Comparison of ENCODE assay signal across 1 fruit fly cellular context in the genomic region with DNA sequence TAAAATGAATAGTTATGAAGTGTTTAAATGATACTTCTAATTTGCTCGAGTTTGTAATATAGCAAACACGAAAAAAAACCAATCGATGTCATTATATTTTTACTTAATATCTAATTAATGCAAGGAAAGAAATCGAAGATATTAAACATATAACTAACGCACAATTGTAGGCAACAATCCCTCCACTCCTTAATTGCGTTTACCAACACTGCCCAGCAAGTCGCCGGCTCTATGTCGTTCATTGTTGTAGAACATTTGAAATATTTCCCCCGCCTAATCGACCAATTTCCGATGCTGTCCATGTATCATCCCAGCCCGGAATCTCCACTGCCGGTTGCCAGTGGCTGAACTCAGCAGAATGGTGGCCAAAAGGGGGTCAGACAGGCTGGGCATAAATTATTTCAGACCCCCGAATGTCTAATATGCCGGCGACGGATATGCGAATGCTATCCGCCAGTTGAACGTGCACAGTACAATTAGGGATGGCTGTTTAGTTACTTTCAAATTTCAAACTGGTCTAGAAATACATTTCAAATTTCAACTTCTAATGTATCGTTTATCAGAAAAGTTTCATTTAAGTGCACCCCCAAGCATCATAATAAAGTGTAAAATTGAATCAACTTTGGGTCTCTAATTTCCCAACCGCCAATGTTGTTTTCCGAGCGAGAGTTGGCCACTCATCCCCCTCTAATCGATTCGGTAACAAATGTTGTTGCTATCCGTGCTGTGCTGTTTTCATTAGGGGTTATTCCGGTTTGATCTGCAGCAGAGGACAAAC.
TF ChIP-seq lines count a peak whose summit lies in the region.

No protein-coding gene starts in this region.

TF ChIP-seq in whole organism, embryonic, 481 proteins besides CTCF, POLR2A, EP300 and RAD21 (continued from another document and continues in another):
- TF ChIP-seq PHDP (tag; optimal IDR thresholded peaks at IDR 0.05; lab: Kevin White, UChicago): peak; percentile 39
- TF ChIP-seq CG8924 (tag; optimal IDR thresholded peaks at IDR 0.05; lab: Kevin White, UChicago): peak; percentile 28
- peak; percentile 28; the same call in 1 of the 3 replicates for TF ChIP-seq Aef1 (GFP tag; IDR thresholded peaks at IDR 0.05; lab: Robert Waterston, UW)
- no peak for TF ChIP-seq CG1024 (GFP tag; IDR thresholded peaks at IDR 0.05; lab: Robert Waterston, UW)
- TF ChIP-seq Sry-δ (GFP tag; optimal IDR thresholded peaks at IDR 0.05; lab: Kevin White, UChicago): peak; percentile 1
- TF ChIP-seq CG3281 (GFP tag; optimal IDR thresholded peaks at IDR 0.05; lab: Kevin White, UChicago): peak; percentile 49
- 0 out of 2 replicates have a peak, but pooled peaks have one; percentile 30 for TF ChIP-seq Atf6 (GFP tag; IDR thresholded peaks at IDR 0.05; lab: Robert Waterston, UW)
- peak; percentile 14 for TF ChIP-seq exex (tag; optimal IDR thresholded peaks at IDR 0.05; lab: Kevin White, UChicago)
- peak; percentile 85 for TF ChIP-seq sens (GFP tag; lab: Kevin White, UChicago)
- peak; percentile 29 for TF ChIP-seq CG12219 (GFP tag; optimal IDR thresholded peaks at IDR 0.05; lab: Kevin White, UChicago)
- peak; percentile 24 for TF ChIP-seq dmrt11E (tag; optimal IDR thresholded peaks at IDR 0.05; lab: Kevin White, UChicago)
- peak; percentile 92 for TF ChIP-seq CG11696 (GFP tag; IDR thresholded peaks at IDR 0.05; lab: Robert Waterston, UW)
- no peak for TF ChIP-seq CG11456 (GFP tag; IDR thresholded peaks at IDR 0.05; lab: Robert Waterston, UW)
- peak; percentile 57 for TF ChIP-seq dysf (GFP tag; IDR thresholded peaks at IDR 0.05; lab: Robert Waterston, UW)
- no peak for TF ChIP-seq CG8359 (GFP tag; optimal IDR thresholded peaks at IDR 0.05; lab: Kevin White, UChicago; ENCODE audit: borderline replicate concordance)
- TF ChIP-seq CoRest (tag; optimal IDR thresholded peaks at IDR 0.05; lab: Kevin White, UChicago): peak; percentile 40
- TF ChIP-seq Ptx1 (GFP tag; IDR thresholded peaks at IDR 0.05; lab: Robert Waterston, UW): 0 out of 2 replicates have a peak, but pooled peaks have one; percentile 38
- peak; percentile 39 for TF ChIP-seq Side (GFP tag; optimal IDR thresholded peaks at IDR 0.05; lab: Kevin White, UChicago)
- TF ChIP-seq unpg (GFP tag; optimal IDR thresholded peaks at IDR 0.05; lab: Kevin White, UChicago): peak; percentile 16
- peak; percentile 22 for TF ChIP-seq Hand (GFP tag; optimal IDR thresholded peaks at IDR 0.05; lab: Kevin White, UChicago)
- TF ChIP-seq CG14667 (GFP tag; IDR thresholded peaks at IDR 0.05; lab: Robert Waterston, UW): peak; percentile 8; the same call in 1 of the 2 replicates
- TF ChIP-seq CG11398 (GFP tag; optimal IDR thresholded peaks at IDR 0.05; lab: Kevin White, UChicago): peak; percentile 35
- TF ChIP-seq CG13296 (GFP tag; optimal IDR thresholded peaks at IDR 0.05; lab: Kevin White, UChicago): peak; percentile 43
- TF ChIP-seq en (GFP tag; optimal IDR thresholded peaks at IDR 0.05; lab: Kevin White, UChicago): no peak
- TF ChIP-seq CG15514 (GFP tag; optimal IDR thresholded peaks at IDR 0.05; lab: Kevin White, UChicago): peak; percentile 19
- no peak for TF ChIP-seq CG14965 (GFP tag; optimal IDR thresholded peaks at IDR 0.05; lab: Kevin White, UChicago; ENCODE audit: borderline replicate concordance)
- TF ChIP-seq Hr78 (GFP tag; optimal IDR thresholded peaks at IDR 0.05; lab: Kevin White, UChicago): no peak
- peak; percentile 45; the same call in 1 of the 3 replicates for TF ChIP-seq zfh1 (GFP tag; IDR thresholded peaks at IDR 0.05; lab: Robert Waterston, UW)
- peak; percentile 40 for TF ChIP-seq esg (GFP tag; conservative IDR thresholded peaks at IDR 0.05; lab: Robert Waterston, UW)
- TF ChIP-seq CG10543 (GFP tag; optimal IDR thresholded peaks at IDR 0.05; lab: Kevin White, UChicago): no peak
- TF ChIP-seq row (GFP tag; IDR thresholded peaks at IDR 0.05; lab: Robert Waterston, UW): peak; percentile 64
- no peak for TF ChIP-seq CG6791 (GFP tag; IDR thresholded peaks at IDR 0.05; lab: Robert Waterston, UW; ENCODE audit: partially characterized antibody)
- peak; percentile 52 for TF ChIP-seq Fer1 (GFP tag; optimal IDR thresholded peaks at IDR 0.05; lab: Kevin White, UChicago)
- no peak for TF ChIP-seq pnt (GFP tag; optimal IDR thresholded peaks at IDR 0.05; lab: Kevin White, UChicago)
- peak; percentile 33 for TF ChIP-seq ind (GFP tag; optimal IDR thresholded peaks at IDR 0.05; lab: Kevin White, UChicago)
- peak; percentile 37 for TF ChIP-seq D19A (tag; optimal IDR thresholded peaks at IDR 0.05; lab: Kevin White, UChicago)
- TF ChIP-seq ci (GFP tag; IDR thresholded peaks at IDR 0.05; lab: Robert Waterston, UW): 0 out of 3 replicates have a peak, but pooled peaks have one; percentile 61
- TF ChIP-seq jigr1 (GFP tag; IDR thresholded peaks at IDR 0.05; lab: Robert Waterston, UW): no peak
- TF ChIP-seq bigmax (GFP tag; optimal IDR thresholded peaks at IDR 0.05; lab: Kevin White, UChicago): no peak
- TF ChIP-seq CG1529 (GFP tag; optimal IDR thresholded peaks at IDR 0.05; lab: Kevin White, UChicago): no peak
- TF ChIP-seq CG11695 (GFP tag; IDR thresholded peaks at IDR 0.05; lab: Robert Waterston, UW): peak; percentile 71; the same call in 1 of the 3 replicates
- TF ChIP-seq gro (GFP tag; optimal IDR thresholded peaks at IDR 0.05; lab: Kevin White, UChicago): peak; percentile 28
- peak; percentile 30 for TF ChIP-seq maf-S (GFP tag; optimal IDR thresholded peaks at IDR 0.05; lab: Kevin White, UChicago)
- TF ChIP-seq CG2120 (GFP tag; optimal IDR thresholded peaks at IDR 0.05; lab: Kevin White, UChicago): peak; percentile 69
- TF ChIP-seq CG2712 (tag; optimal IDR thresholded peaks at IDR 0.05; lab: Kevin White, UChicago): peak; percentile 42
- peak; percentile 45; the same call in 1 of the 2 replicates for TF ChIP-seq CG4730 (GFP tag; IDR thresholded peaks at IDR 0.05; lab: Robert Waterston, UW)
- no peak for TF ChIP-seq CG8290 (GFP tag; optimal IDR thresholded peaks at IDR 0.05; lab: Kevin White, UChicago)
- peak in 1 of 2 experiments; percentile 75 for TF ChIP-seq CG8290 (tag; optimal IDR thresholded peaks at IDR 0.05; lab: Kevin White, UChicago)
- TF ChIP-seq Antp (GFP tag; optimal IDR thresholded peaks at IDR 0.05; lab: Kevin White, UChicago): peak; percentile 19
- peak; percentile 66 for TF ChIP-seq slbo (GFP tag; IDR thresholded peaks at IDR 0.05; lab: Robert Waterston, UW)
- TF ChIP-seq CG2199 (GFP tag; IDR thresholded peaks at IDR 0.05; lab: Robert Waterston, UW): no peak
- peak; percentile 67 for TF ChIP-seq CG11504 (tag; optimal IDR thresholded peaks at IDR 0.05; lab: Kevin White, UChicago)
- peak; percentile 49 for TF ChIP-seq mam (GFP tag; optimal IDR thresholded peaks at IDR 0.05; lab: Kevin White, UChicago)
- TF ChIP-seq chm (GFP tag; IDR thresholded peaks at IDR 0.05; lab: Robert Waterston, UW): no peak; the same call in 1 of the 2 replicates
- peak; percentile 32 for TF ChIP-seq CG10209 (GFP tag; optimal IDR thresholded peaks at IDR 0.05; lab: Kevin White, UChicago)
- peak; percentile 49 for TF ChIP-seq grau (tag; optimal IDR thresholded peaks at IDR 0.05; lab: Kevin White, UChicago)
- peak; percentile 49 for TF ChIP-seq Oli (tag; optimal IDR thresholded peaks at IDR 0.05; lab: Kevin White, UChicago)
- TF ChIP-seq Hr51 (GFP tag; optimal IDR thresholded peaks at IDR 0.05; lab: Kevin White, UChicago): peak in 1 of 2 experiments; percentile 47
- TF ChIP-seq Rfx (GFP tag; IDR thresholded peaks at IDR 0.05; lab: Robert Waterston, UW): peak; percentile 72
- TF ChIP-seq az2 (GFP tag; optimal IDR thresholded peaks at IDR 0.05; lab: Kevin White, UChicago): no peak
- TF ChIP-seq ttk (GFP tag; IDR thresholded peaks at IDR 0.05; lab: Robert Waterston, UW): peak; percentile 39; the same call in 1 of the 2 replicates
- TF ChIP-seq CG32772 (GFP tag; IDR thresholded peaks at IDR 0.05; lab: Robert Waterston, UW): peak; percentile 43
- TF ChIP-seq CG15696 (tag; optimal IDR thresholded peaks at IDR 0.05; lab: Kevin White, UChicago): peak; percentile 6
- TF ChIP-seq CG10979 (tag; optimal IDR thresholded peaks at IDR 0.05; lab: Kevin White, UChicago): peak; percentile 15
- peak; percentile 6 for TF ChIP-seq Blimp-1 (GFP tag; optimal IDR thresholded peaks at IDR 0.05; lab: Kevin White, UChicago)
- peak; percentile 26 for TF ChIP-seq CG12659 (GFP tag; optimal IDR thresholded peaks at IDR 0.05; lab: Kevin White, UChicago)
- TF ChIP-seq CG34422 (GFP tag; IDR thresholded peaks at IDR 0.05; lab: Robert Waterston, UW): peak; percentile 72; the same call in 1 of the 3 replicates
- TF ChIP-seq H15 (GFP tag; IDR thresholded peaks at IDR 0.05; lab: Robert Waterston, UW): no peak
- TF ChIP-seq ATbp (GFP tag; optimal IDR thresholded peaks at IDR 0.05; lab: Kevin White, UChicago): peak; percentile 38
- TF ChIP-seq CG12391 (tag; optimal IDR thresholded peaks at IDR 0.05; lab: Kevin White, UChicago): peak; percentile 43
- TF ChIP-seq Bdp1 (GFP tag; optimal IDR thresholded peaks at IDR 0.05; lab: Kevin White, UChicago): peak; percentile 1
- TF ChIP-seq sob (GFP tag; IDR thresholded peaks at IDR 0.05; lab: Robert Waterston, UW): peak; percentile 49
- TF ChIP-seq CG6689 (GFP tag; IDR thresholded peaks at IDR 0.05; lab: Robert Waterston, UW): peak; percentile 55
- TF ChIP-seq ham (GFP tag; IDR thresholded peaks at IDR 0.05; lab: Robert Waterston, UW): no peak
- TF ChIP-seq Dbx (GFP tag; IDR thresholded peaks at IDR 0.05; lab: Robert Waterston, UW): peak; percentile 74
- peak; percentile 49 for TF ChIP-seq Fer3 (tag; optimal IDR thresholded peaks at IDR 0.05; lab: Kevin White, UChicago)
- TF ChIP-seq CG9797 (GFP tag; optimal IDR thresholded peaks at IDR 0.05; lab: Kevin White, UChicago): no peak
- peak; percentile 29 for TF ChIP-seq Myb (GFP tag; optimal IDR thresholded peaks at IDR 0.05; lab: Kevin White, UChicago)
- peak; percentile 15 for TF ChIP-seq tin (GFP tag; optimal IDR thresholded peaks at IDR 0.05; lab: Kevin White, UChicago)
- no peak for TF ChIP-seq CG30431 (GFP tag; optimal IDR thresholded peaks at IDR 0.05; lab: Kevin White, UChicago)
- no peak for TF ChIP-seq Bgb (GFP tag; IDR thresholded peaks at IDR 0.05; lab: Robert Waterston, UW; ENCODE audit: partially characterized antibody)
- peak; percentile 57 for TF ChIP-seq CG7556 (GFP tag; optimal IDR thresholded peaks at IDR 0.05; lab: Kevin White, UChicago)
- TF ChIP-seq CG9817 (tag; optimal IDR thresholded peaks at IDR 0.05; lab: Kevin White, UChicago): peak; percentile 42
- no peak for TF ChIP-seq Mes4 (GFP tag; optimal IDR thresholded peaks at IDR 0.05; lab: Kevin White, UChicago)
- TF ChIP-seq cwo (GFP tag; optimal IDR thresholded peaks at IDR 0.05; lab: Kevin White, UChicago): peak; percentile 36
- 0 out of 2 replicates have a peak, but pooled peaks have one; percentile 17 for TF ChIP-seq CG6272 (GFP tag; IDR thresholded peaks at IDR 0.05; lab: Robert Waterston, UW)
- TF ChIP-seq ranshi (GFP tag; IDR thresholded peaks at IDR 0.05; lab: Robert Waterston, UW): 0 out of 2 replicates have a peak, but pooled peaks have one; percentile 7
- peak; percentile 29 for TF ChIP-seq corto (GFP tag; optimal IDR thresholded peaks at IDR 0.05; lab: Kevin White, UChicago)
- TF ChIP-seq HHEX (GFP tag; optimal IDR thresholded peaks at IDR 0.05; lab: Kevin White, UChicago): peak; percentile 5
- no peak for TF ChIP-seq CG6254 (GFP tag; optimal IDR thresholded peaks at IDR 0.05; lab: Kevin White, UChicago)
- no peak for TF ChIP-seq cato (GFP tag; optimal IDR thresholded peaks at IDR 0.05; lab: Kevin White, UChicago; ENCODE audit: borderline replicate concordance)
- peak; percentile 51; the same call in 1 of the 2 replicates for TF ChIP-seq ara (GFP tag; IDR thresholded peaks at IDR 0.05; lab: Robert Waterston, UW)
- TF ChIP-seq gcm (GFP tag; optimal IDR thresholded peaks at IDR 0.05; lab: Kevin White, UChicago): peak; percentile 18
- TF ChIP-seq her (GFP tag; optimal IDR thresholded peaks at IDR 0.05; lab: Kevin White, UChicago): peak; percentile 3
- no peak for TF ChIP-seq Abd-B (GFP tag; optimal IDR thresholded peaks at IDR 0.05; lab: Kevin White, UChicago)
- no peak for TF ChIP-seq CG7987 (GFP tag; optimal IDR thresholded peaks at IDR 0.05; lab: Kevin White, UChicago)
- TF ChIP-seq pb (GFP tag; optimal IDR thresholded peaks at IDR 0.05; lab: Kevin White, UChicago): peak; percentile 40
- peak; percentile 53 for TF ChIP-seq onecut (GFP tag; IDR thresholded peaks at IDR 0.05; lab: Robert Waterston, UW)
- peak; percentile 48 for TF ChIP-seq Sox102F (GFP tag; optimal IDR thresholded peaks at IDR 0.05; lab: Kevin White, UChicago)
- no peak for TF ChIP-seq CG4617 (GFP tag; optimal IDR thresholded peaks at IDR 0.05; lab: Kevin White, UChicago; ENCODE audit: borderline replicate concordance)
- TF ChIP-seq stwl (tag; optimal IDR thresholded peaks at IDR 0.05; lab: Kevin White, UChicago): peak; percentile 50
- peak; percentile 7; the same call in 2 of the 4 replicates for TF ChIP-seq Gug (GFP tag; IDR thresholded peaks at IDR 0.05; lab: Robert Waterston, UW)
- TF ChIP-seq chn (GFP tag; optimal IDR thresholded peaks at IDR 0.05; lab: Kevin White, UChicago): peak; percentile 22
- peak; percentile 57 for TF ChIP-seq CG9727 (GFP tag; optimal IDR thresholded peaks at IDR 0.05; lab: Kevin White, UChicago)
- TF ChIP-seq CG4424 (GFP tag; optimal IDR thresholded peaks at IDR 0.05; lab: Kevin White, UChicago): peak; percentile 32
- TF ChIP-seq pan (optimal IDR thresholded peaks at IDR 0.05; lab: Kevin White, UChicago): no peak
- peak in 1 of 2 experiments; percentile 68 for TF ChIP-seq pan (GFP tag; optimal IDR thresholded peaks at IDR 0.05 in 1 of 2, IDR thresholded peaks at IDR 0.05 in 1 of 2)
- TF ChIP-seq CG34376 (GFP tag; optimal IDR thresholded peaks at IDR 0.05; lab: Kevin White, UChicago): peak; percentile 23
- TF ChIP-seq wdn (GFP tag; IDR thresholded peaks at IDR 0.05; lab: Robert Waterston, UW): no peak
- peak; percentile 40; the same call in 1 of the 3 replicates for TF ChIP-seq tgo (GFP tag; IDR thresholded peaks at IDR 0.05; lab: Robert Waterston, UW)
- peak; percentile 50; the same call in 1 of the 3 replicates for TF ChIP-seq so (GFP tag; IDR thresholded peaks at IDR 0.05; lab: Robert Waterston, UW)
- TF ChIP-seq NK7.1 (GFP tag; optimal IDR thresholded peaks at IDR 0.05; lab: Kevin White, UChicago): no peak
- TF ChIP-seq BtbVII (GFP tag; optimal IDR thresholded peaks at IDR 0.05; lab: Kevin White, UChicago): peak; percentile 17
- peak; percentile 57 for TF ChIP-seq NfI (GFP tag; optimal IDR thresholded peaks at IDR 0.05; lab: Kevin White, UChicago)
- no peak for TF ChIP-seq ftz-f1 (GFP tag; optimal IDR thresholded peaks at IDR 0.05; lab: Kevin White, UChicago)
- TF ChIP-seq CG10274 (GFP tag; optimal IDR thresholded peaks at IDR 0.05; lab: Kevin White, UChicago): peak; percentile 3
- TF ChIP-seq CG3847 (GFP tag; IDR thresholded peaks at IDR 0.05; lab: Robert Waterston, UW): 0 out of 2 replicates have a peak, but pooled peaks have one; percentile 13
- TF ChIP-seq tx (GFP tag; optimal IDR thresholded peaks at IDR 0.05; lab: Kevin White, UChicago): peak; percentile 29
